Fruit fly (Drosophila melanogaster): ENCODE results near the gene CG3939.
A peak's percentile ranks its signal among the peaks of the same experiment; 100 is the strongest.

Gene CG3939

DNA sequence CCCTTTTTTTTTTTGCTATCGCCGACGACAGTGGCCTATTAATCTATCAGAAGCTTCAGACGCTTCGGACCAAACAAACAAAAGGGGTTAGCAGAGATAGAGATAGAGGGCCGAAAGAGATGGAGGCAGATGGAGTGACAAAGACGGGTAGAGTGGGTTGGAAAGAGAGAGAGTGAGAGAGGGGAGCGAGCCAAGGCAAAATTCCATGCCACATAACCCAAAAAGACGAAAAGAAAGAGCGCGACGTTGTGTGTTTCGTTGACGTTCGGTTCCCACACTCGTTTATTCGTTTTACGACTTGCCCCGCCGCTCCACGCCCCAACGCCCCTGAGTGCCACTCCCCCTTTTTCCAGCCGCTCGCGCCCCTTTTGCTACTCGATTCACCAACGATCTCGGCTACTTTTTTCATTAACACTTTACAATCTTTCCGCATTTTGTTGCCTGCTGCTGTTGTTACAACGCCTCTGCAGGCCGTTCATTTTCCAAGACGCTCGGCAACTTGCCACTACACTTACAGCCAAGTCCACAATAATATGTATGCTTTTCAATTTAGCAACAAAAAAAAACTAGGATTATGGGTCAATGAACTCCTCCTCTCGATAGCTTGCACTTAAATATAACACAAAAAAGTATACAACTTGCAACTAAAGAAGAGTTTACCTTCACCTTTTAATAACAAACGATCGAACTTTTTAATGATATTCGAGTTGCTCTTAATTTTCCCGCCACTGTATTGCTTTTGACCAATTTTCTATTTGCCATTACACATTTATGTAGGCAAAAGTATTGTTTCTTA, 31.4 kb upstream of the CG3939 start (continued):
- TF ChIP-seq gem (tag; optimal IDR thresholded peaks at IDR 0.05) (peak; percentile 39), CG7357 (GFP tag; IDR thresholded peaks at IDR 0.05) (no peak), prd (optimal IDR thresholded peaks at IDR 0.05) (no peak), prd (GFP tag; IDR thresholded peaks at IDR 0.05) (no peak), CG17328 (GFP tag; IDR thresholded peaks at IDR 0.05) (no peak), sd (tag; optimal IDR thresholded peaks at IDR 0.05) (peak; percentile 71), br (optimal IDR thresholded peaks at IDR 0.05) (no peak), CG12659 (GFP tag; optimal IDR thresholded peaks at IDR 0.05) (no peak), sr (GFP tag; IDR thresholded peaks at IDR 0.05) (no peak), CG18262 (tag; optimal IDR thresholded peaks at IDR 0.05) (no peak), shn (GFP tag; optimal IDR thresholded peaks at IDR 0.05) (no peak), ttk (GFP tag; IDR thresholded peaks at IDR 0.05) (no peak), CG15514 (GFP tag; optimal IDR thresholded peaks at IDR 0.05) (no peak), danr (GFP tag; IDR thresholded peaks at IDR 0.05) (no peak), CG1792 (GFP tag; optimal IDR thresholded peaks at IDR 0.05) (no peak), hth (optimal IDR thresholded peaks at IDR 0.05) (no peak), CG11085 (GFP tag; IDR thresholded peaks at IDR 0.05) (no peak), CG4820 (GFP tag; optimal IDR thresholded peaks at IDR 0.05) (no peak), CG18476 (GFP tag; optimal IDR thresholded peaks at IDR 0.05) (no peak), CG2712 (tag; optimal IDR thresholded peaks at IDR 0.05) (no peak), CG31388 (GFP tag; optimal IDR thresholded peaks at IDR 0.05) (no peak), Eip74EF (GFP tag; optimal IDR thresholded peaks at IDR 0.05) (no peak), CG14710 (tag; optimal IDR thresholded peaks at IDR 0.05) (no peak), gfzf (GFP tag; optimal IDR thresholded peaks at IDR 0.05) (no peak), CG8478 (optimal IDR thresholded peaks at IDR 0.05) (no peak), Nf-YA (GFP tag; IDR thresholded peaks at IDR 0.05) (no peak), Bdp1 (GFP tag; optimal IDR thresholded peaks at IDR 0.05) (no peak), hbn (GFP tag; IDR thresholded peaks at IDR 0.05; ENCODE audit: partially characterized antibody) (no peak), Vsx1 (GFP tag; optimal IDR thresholded peaks at IDR 0.05) (no peak), CG13894 (tag; optimal IDR thresholded peaks at IDR 0.05) (no peak), CG7987 (GFP tag; optimal IDR thresholded peaks at IDR 0.05) (no peak), Hr78 (GFP tag; optimal IDR thresholded peaks at IDR 0.05) (no peak), CG8924 (tag; optimal IDR thresholded peaks at IDR 0.05) (no peak), CG7372 (GFP tag; IDR thresholded peaks at IDR 0.05) (no peak), CG10565 (GFP tag; optimal IDR thresholded peaks at IDR 0.05) (no peak), CG42726 (GFP tag; IDR thresholded peaks at IDR 0.05; ENCODE audit: partially characterized antibody) (no peak), ase (GFP tag; IDR thresholded peaks at IDR 0.05) (0 out of 3 replicates have a peak, but pooled peaks have one; percentile 20), crp (GFP tag; optimal IDR thresholded peaks at IDR 0.05) (no peak), sens (GFP tag) (peak; percentile 83), Deaf1 (tag; optimal IDR thresholded peaks at IDR 0.05) (peak; percentile 70), tna (GFP tag; IDR thresholded peaks at IDR 0.05; ENCODE audit: partially characterized antibody) (no peak), odd (GFP tag; optimal IDR thresholded peaks at IDR 0.05) (no peak), Dp (GFP tag; optimal IDR thresholded peaks at IDR 0.05) (no peak), Meics (GFP tag; optimal IDR thresholded peaks at IDR 0.05) (no peak), Asciz (GFP tag; optimal IDR thresholded peaks at IDR 0.05) (no peak), Awh (GFP tag; IDR thresholded peaks at IDR 0.05) (peak; percentile 38; the same call in 1 of the 2 replicates), CG7271 (tag; optimal IDR thresholded peaks at IDR 0.05) (no peak), HHEX (GFP tag; optimal IDR thresholded peaks at IDR 0.05) (no peak), CG14965 (GFP tag; optimal IDR thresholded peaks at IDR 0.05; ENCODE audit: borderline replicate concordance) (no peak), Sox102F (GFP tag; optimal IDR thresholded peaks at IDR 0.05) (peak; percentile 20)
